Worm (Caenorhabditis elegans): Measurements from ENCODE around the gene wdr-60.
A peak's percentile ranks its signal among the peaks of the same experiment; 100 is the strongest.

Gene wdr-60

ce11 chrIII:5018116-5018689, 31.2 kb downstream of the wdr-60 start, which contains the start of gene wip-1 (continued):
- peak; percentile 65 for TF ChIP-seq unc-55 (GFP tag; optimal IDR thresholded peaks at IDR 0.05)
- peak; percentile 73 for TF ChIP-seq ceh-6 (GFP tag; optimal IDR thresholded peaks at IDR 0.05)
- TF ChIP-seq ceh-9 (tag; optimal IDR thresholded peaks at IDR 0.05) = no peak
- TF ChIP-seq tbx-7 (tag; optimal IDR thresholded peaks at IDR 0.05) = peak; percentile 51
- TF ChIP-seq K09A11.1 (tag; optimal IDR thresholded peaks at IDR 0.05; ENCODE audit: insufficient read depth) = peak; percentile 80
- peak; percentile 78 for TF ChIP-seq syd-9 (tag; optimal IDR thresholded peaks at IDR 0.05)
- peak; percentile 92 for TF ChIP-seq rnt-1 (tag; optimal IDR thresholded peaks at IDR 0.05)
- TF ChIP-seq ahr-1 (tag; optimal IDR thresholded peaks at IDR 0.05) = peak; percentile 32
- TF ChIP-seq F13H6.1 (tag; optimal IDR thresholded peaks at IDR 0.05) = peak; percentile 80
- TF ChIP-seq sox-4 (tag; optimal IDR thresholded peaks at IDR 0.05) = peak; percentile 31
- TF ChIP-seq T23F11.4 (GFP tag; optimal IDR thresholded peaks at IDR 0.05) = peak; percentile 64
- peak; percentile 30 for TF ChIP-seq C38D4.7 (GFP tag; optimal IDR thresholded peaks at IDR 0.05)
- TF ChIP-seq unc-42 (tag; optimal IDR thresholded peaks at IDR 0.05) = peak; percentile 66
- TF ChIP-seq ets-4 (tag; optimal IDR thresholded peaks at IDR 0.05) = peak; percentile 98
- TF ChIP-seq ttx-3 (tag; optimal IDR thresholded peaks at IDR 0.05) = peak; percentile 58
- peak; percentile 2 for TF ChIP-seq hlh-15 (tag; optimal IDR thresholded peaks at IDR 0.05)
- TF ChIP-seq gmeb-2 (tag; optimal IDR thresholded peaks at IDR 0.05) = peak; percentile 37

DNA sequence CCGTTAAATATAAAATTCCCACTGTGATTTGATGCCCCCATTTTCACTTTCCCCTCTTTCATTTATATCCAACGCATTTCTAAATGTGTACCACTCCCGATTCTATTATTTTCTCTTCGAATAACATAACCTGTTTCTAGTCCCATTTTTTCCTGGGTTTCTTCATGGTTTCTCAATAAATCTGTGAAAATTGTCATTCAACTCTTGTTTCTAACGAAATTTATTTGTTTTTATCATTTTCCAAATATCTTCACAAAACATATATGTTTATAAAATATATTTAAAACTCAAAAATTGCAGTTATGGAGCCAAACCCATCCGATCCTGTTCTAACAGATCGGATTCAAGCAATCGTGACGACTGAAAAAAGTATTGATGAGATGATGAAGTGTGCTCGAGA, 33.9 kb downstream of the wdr-60 start, which contains the start of gene mdt-11:
mdt-11 (plus strand) TSS at position 301 of the 400 bp plus-strand sequence.
- TF ChIP-seq ama-1 (optimal IDR thresholded peaks at IDR 0.05) (no peak), ceh-24 (tag; optimal IDR thresholded peaks at IDR 0.05) (no peak), F13H6.1 (tag; optimal IDR thresholded peaks at IDR 0.05) (no peak), fkh-6 (tag; optimal IDR thresholded peaks at IDR 0.05) (no peak), ceh-48 (tag; optimal IDR thresholded peaks at IDR 0.05) (no peak)

ce11 chrIII:5021689-5022088, 34.7 kb downstream of the wdr-60 start, which contains the start of gene R144.3:
Gene R144.3, plus strand, starts transcription at chrIII:5021989.
- TF ChIP-seq sox-4 (tag; optimal IDR thresholded peaks at IDR 0.05) = no peak
- no peak for TF ChIP-seq pqm-1 (tag; optimal IDR thresholded peaks at IDR 0.05)
- TF ChIP-seq syd-9 (tag; optimal IDR thresholded peaks at IDR 0.05) = no peak
- no peak for TF ChIP-seq hlh-13 (GFP tag; optimal IDR thresholded peaks at IDR 0.05)
- no peak for TF ChIP-seq ceh-2 (tag; optimal IDR thresholded peaks at IDR 0.05)
- no peak for TF ChIP-seq ama-1 (optimal IDR thresholded peaks at IDR 0.05)
- TF ChIP-seq ref-2 (tag; optimal IDR thresholded peaks at IDR 0.05) = no peak
- no peak for TF ChIP-seq fax-1 (tag; optimal IDR thresholded peaks at IDR 0.05)
- no peak for TF ChIP-seq unc-42 (tag; optimal IDR thresholded peaks at IDR 0.05)
- no peak for TF ChIP-seq ets-4 (tag; optimal IDR thresholded peaks at IDR 0.05)
- no peak for TF ChIP-seq unc-86 (tag; optimal IDR thresholded peaks at IDR 0.05)
- no peak for TF ChIP-seq K02D7.2 (tag; optimal IDR thresholded peaks at IDR 0.05)
- TF ChIP-seq ttx-3 (tag; optimal IDR thresholded peaks at IDR 0.05) = no peak
- no peak for TF ChIP-seq ztf-16 (tag; optimal IDR thresholded peaks at IDR 0.05)
- no peak for TF ChIP-seq dve-1 (tag; optimal IDR thresholded peaks at IDR 0.05)
- TF ChIP-seq unc-55 (GFP tag; optimal IDR thresholded peaks at IDR 0.05) = no peak
- TF ChIP-seq ceh-45 (GFP tag; IDR thresholded peaks at IDR 0.05) = no peak
- no peak for TF ChIP-seq ceh-31 (tag; optimal IDR thresholded peaks at IDR 0.05)

- no peak for TF ChIP-seq ceh-24 (tag; optimal IDR thresholded peaks at IDR 0.05)
- TF ChIP-seq nhr-232 (tag; optimal IDR thresholded peaks at IDR 0.05) = no peak
- TF ChIP-seq hlh-13 (GFP tag; optimal IDR thresholded peaks at IDR 0.05) = no peak
- TF ChIP-seq ceh-14 (tag; optimal IDR thresholded peaks at IDR 0.05) = no peak
- TF ChIP-seq pat-9 (tag; optimal IDR thresholded peaks at IDR 0.05) = no peak
- TF ChIP-seq K02D7.2 (tag; optimal IDR thresholded peaks at IDR 0.05) = no peak
- TF ChIP-seq elt-2 (tag; optimal IDR thresholded peaks at IDR 0.05) = no peak
- no peak for TF ChIP-seq elt-4 (tag; optimal IDR thresholded peaks at IDR 0.05)
- TF ChIP-seq nhr-11 (tag; optimal IDR thresholded peaks at IDR 0.05) = no peak
- TF ChIP-seq pag-3 (tag; optimal IDR thresholded peaks at IDR 0.05; ENCODE audit: borderline replicate concordance) = no peak
- no peak for TF ChIP-seq eyg-1 (tag; optimal IDR thresholded peaks at IDR 0.05)
- TF ChIP-seq unc-55 (GFP tag; optimal IDR thresholded peaks at IDR 0.05) = no peak
- no peak for TF ChIP-seq ceh-2 (tag; optimal IDR thresholded peaks at IDR 0.05)
- no peak for TF ChIP-seq hlh-8 (tag; optimal IDR thresholded peaks at IDR 0.05)
- TF ChIP-seq dmd-4 (tag; optimal IDR thresholded peaks at IDR 0.05; ENCODE audit: borderline replicate concordance) = no peak
These were observed 36.0 kb downstream of the wdr-60 start, which contains the start of gene R144.13 for ce11 chrIII:5022964-5023363. Gene R144.13, plus strand, starts transcription at chrIII:5023264.
